Fruit fly (Drosophila melanogaster): ENCODE data around the gene CarT.

Gene CarT

dm6 chr2L:20757808-20758187, 27.7 kb upstream of the CarT start, which contains the start of the genes Rhau and dia (continued):
- peak; percentile 30 for TF ChIP-seq fd3F (GFP tag; optimal IDR thresholded peaks at IDR 0.05)
- TF ChIP-seq vvl (GFP tag; IDR thresholded peaks at IDR 0.05) = no peak
- peak; percentile 77 for TF ChIP-seq MBD-R2 (GFP tag; IDR thresholded peaks at IDR 0.05)
- TF ChIP-seq stwl (tag; optimal IDR thresholded peaks at IDR 0.05) = peak; percentile 73
- TF ChIP-seq CG12659 (GFP tag; optimal IDR thresholded peaks at IDR 0.05) = peak; percentile 83
- peak; percentile 66 for TF ChIP-seq Dp (GFP tag; optimal IDR thresholded peaks at IDR 0.05)
- no peak for TF ChIP-seq CG2875 (GFP tag; optimal IDR thresholded peaks at IDR 0.05)
- no peak for TF ChIP-seq tup (GFP tag; optimal IDR thresholded peaks at IDR 0.05)
- TF ChIP-seq zf30C (GFP tag; optimal IDR thresholded peaks at IDR 0.05) = no peak
- TF ChIP-seq insv (GFP tag; optimal IDR thresholded peaks at IDR 0.05) = peak in 1 of 2 experiments; percentile 14
- no peak for TF ChIP-seq Tbp (GFP tag; optimal IDR thresholded peaks at IDR 0.05)
- TF ChIP-seq CG30020 (tag; optimal IDR thresholded peaks at IDR 0.05) = peak; percentile 50
- peak; percentile 22 for TF ChIP-seq grn (GFP tag; optimal IDR thresholded peaks at IDR 0.05)
- peak; percentile 2 for TF ChIP-seq Elba2 (GFP tag; optimal IDR thresholded peaks at IDR 0.05)
- peak; percentile 26 for TF ChIP-seq CG33213 (GFP tag; optimal IDR thresholded peaks at IDR 0.05)
- TF ChIP-seq Lhr (GFP tag; optimal IDR thresholded peaks at IDR 0.05) = peak; percentile 93
- TF ChIP-seq CG5180 (GFP tag; optimal IDR thresholded peaks at IDR 0.05) = no peak
- TF ChIP-seq HmgD (GFP tag; optimal IDR thresholded peaks at IDR 0.05) = peak; percentile 42
- TF ChIP-seq amos (GFP tag; IDR thresholded peaks at IDR 0.05; ENCODE audit: partially characterized antibody) = peak; percentile 21; the same call in 1 of the 2 replicates
- peak; percentile 93 for TF ChIP-seq gfzf (GFP tag; optimal IDR thresholded peaks at IDR 0.05)
- TF ChIP-seq CG3995 (GFP tag; optimal IDR thresholded peaks at IDR 0.05) = peak; percentile 68
- TF ChIP-seq CG4707 (GFP tag; optimal IDR thresholded peaks at IDR 0.05) = no peak
- peak; percentile 73 for TF ChIP-seq pita (GFP tag; optimal IDR thresholded peaks at IDR 0.05)
- TF ChIP-seq CG1603 (tag; optimal IDR thresholded peaks at IDR 0.05) = peak; percentile 14
- TF ChIP-seq BEAF-32 (GFP tag; optimal IDR thresholded peaks at IDR 0.05) = peak; percentile 57
- peak; percentile 44 for TF ChIP-seq YL-1 (GFP tag; optimal IDR thresholded peaks at IDR 0.05)
- TF ChIP-seq CG13296 (GFP tag; optimal IDR thresholded peaks at IDR 0.05) = peak; percentile 3
- peak; percentile 36 for TF ChIP-seq CHES-1-like (GFP tag; optimal IDR thresholded peaks at IDR 0.05)
- TF ChIP-seq CG9932 (GFP tag; IDR thresholded peaks at IDR 0.05) = peak; percentile 6; the same call in 1 of the 2 replicates
- no peak for TF ChIP-seq CG1233 (GFP tag; optimal IDR thresholded peaks at IDR 0.05)
- no peak for TF ChIP-seq Lpt (GFP tag; optimal IDR thresholded peaks at IDR 0.05)
- peak; percentile 44 for TF ChIP-seq lilli (GFP tag; optimal IDR thresholded peaks at IDR 0.05)
- TF ChIP-seq al (GFP tag; IDR thresholded peaks at IDR 0.05) = 0 out of 2 replicates have a peak, but pooled peaks have one; percentile 14
- peak; percentile 62 for TF ChIP-seq CG15601 (tag; optimal IDR thresholded peaks at IDR 0.05)
- peak; percentile 41 for TF ChIP-seq ewg (GFP tag; optimal IDR thresholded peaks at IDR 0.05)
- TF ChIP-seq CG4617 (GFP tag; optimal IDR thresholded peaks at IDR 0.05; ENCODE audit: borderline replicate concordance) = peak; percentile 56
- peak; percentile 74 for TF ChIP-seq CG3847 (GFP tag; IDR thresholded peaks at IDR 0.05)
- TF ChIP-seq phol (tag; optimal IDR thresholded peaks at IDR 0.05) = peak; percentile 71
- peak; percentile 42 for TF ChIP-seq CG12104 (GFP tag; optimal IDR thresholded peaks at IDR 0.05)
- TF ChIP-seq CG4424 (GFP tag; optimal IDR thresholded peaks at IDR 0.05) = peak; percentile 4
- TF ChIP-seq CG30403 (GFP tag; optimal IDR thresholded peaks at IDR 0.05) = peak; percentile 43
- peak; percentile 29 for TF ChIP-seq NfI (GFP tag; optimal IDR thresholded peaks at IDR 0.05)
- TF ChIP-seq Bteb2 (GFP tag; optimal IDR thresholded peaks at IDR 0.05) = peak; percentile 9
- TF ChIP-seq CoRest (tag; optimal IDR thresholded peaks at IDR 0.05) = peak; percentile 61
- peak; percentile 21 for TF ChIP-seq exex (tag; optimal IDR thresholded peaks at IDR 0.05)
- no peak for TF ChIP-seq otp (GFP tag; IDR thresholded peaks at IDR 0.05)
- no peak for TF ChIP-seq CG6272 (GFP tag; IDR thresholded peaks at IDR 0.05)
- TF ChIP-seq Dll (GFP tag; IDR thresholded peaks at IDR 0.05; ENCODE audit: partially characterized antibody) = 0 out of 4 replicates have a peak, but pooled peaks have one; percentile 19
- peak; percentile 65 for TF ChIP-seq bigmax (GFP tag; optimal IDR thresholded peaks at IDR 0.05)
- peak; percentile 4 for TF ChIP-seq Dip3 (GFP tag; optimal IDR thresholded peaks at IDR 0.05)
